Fruit fly (Drosophila melanogaster): ENCODE data around the gene CG31323.

- TF ChIP-seq Sin3A (optimal IDR thresholded peaks at IDR 0.05) (no peak), ttk (optimal IDR thresholded peaks at IDR 0.05) (no peak), h (optimal IDR thresholded peaks at IDR 0.05) (no peak), psq (optimal IDR thresholded peaks at IDR 0.05) (no peak)
Measured at dm6 chr3R:26124576-26125283, 45.9 kb upstream of the CG31323 start.

Data from Kc167 (cell line).